Fruit fly (Drosophila melanogaster) whole organism, pupa: ENCODE data around the gene MED25.

Experiments used
- CG10348 ChIP-seq: fragments of 200-800 bp; sonication (Bioruptor generic); IDR thresholded peaks from 2 replicates; pipeline ENCODE4 v1.3.6; 2022; ENCODE audit warnings: missing biosample characterization, missing genetic modification characterization
- CG12605 ChIP-seq: fragments of 200-800 bp; sonication (Bioruptor generic); IDR thresholded peaks from 2 replicates; pipeline ENCODE4 v1.3.6; 2022; ENCODE audit warnings: missing biosample characterization, missing genetic modification characterization
- CG13204 ChIP-seq: fragments of 200-800 bp; sonication (Bioruptor generic); optimal IDR thresholded peaks from 2 replicates; lab custom pipeline; 2018; ENCODE audit warnings: missing biosample characterization, mild to moderate bottlenecking, missing genetic modification characterization, moderate library complexity
- CG14655 ChIP-seq: fragments of 200-800 bp; sonication (Bioruptor generic); optimal IDR thresholded peaks from 3 replicates; lab custom pipeline; 2017; ENCODE audit warnings: mild to moderate bottlenecking, missing biosample characterization, missing genetic modification reagents, missing genetic modification characterization
- CG15710 ChIP-seq: fragments of 200-800 bp; sonication (Bioruptor generic); optimal IDR thresholded peaks from 2 replicates; lab custom pipeline; 2018; ENCODE audit warnings: missing biosample characterization, mild to moderate bottlenecking, missing genetic modification characterization, moderate library complexity
- CG17806 ChIP-seq: fragments of 200-800 bp; sonication (Bioruptor generic); optimal IDR thresholded peaks from 2 replicates; lab custom pipeline; 2018; ENCODE audit warnings: missing biosample characterization, mild to moderate bottlenecking, missing genetic modification characterization, moderate library complexity
- CG32121 ChIP-seq: fragments of 200-800 bp; sonication (Bioruptor generic); IDR thresholded peaks from 2 replicates; pipeline ENCODE4 v1.3.6; 2022; ENCODE audit warnings: missing biosample characterization, missing genetic modification characterization
- CG34367 ChIP-seq: fragments of 200-800 bp; sonication (Bioruptor generic); optimal IDR thresholded peaks from 2 replicates; lab custom pipeline; 2018; ENCODE audit warnings: missing biosample characterization, mild to moderate bottlenecking, missing genetic modification characterization
- CG4496 ChIP-seq: fragments of 200-800 bp; sonication (Bioruptor generic); IDR thresholded peaks from 3 replicates; pipeline ENCODE4 v1.3.6; 2022; ENCODE audit warnings: missing biosample characterization, missing genetic modification characterization
- CG8159 ChIP-seq: fragments of 200-800 bp; sonication (Bioruptor generic); optimal IDR thresholded peaks from 3 replicates; lab custom pipeline; 2018; ENCODE audit warnings: missing biosample characterization, mild to moderate bottlenecking, missing genetic modification characterization, moderate library complexity
- CG8301 ChIP-seq: fragments of 200-800 bp; sonication (Bioruptor generic); optimal IDR thresholded peaks from 2 replicates; lab custom pipeline; 2018; ENCODE audit warnings: missing biosample characterization, mild to moderate bottlenecking, missing genetic modification characterization
- CG9948 ChIP-seq: fragments of 200-800 bp; sonication (Bioruptor generic); optimal IDR thresholded peaks from 2 replicates; lab custom pipeline; 2018; ENCODE audit warnings: missing biosample characterization, mild to moderate bottlenecking, missing genetic modification characterization, moderate library complexity
- D1 ChIP-seq: fragments of 200-800 bp; sonication (Bioruptor generic); optimal IDR thresholded peaks from 2 replicates; lab custom pipeline; 2018; ENCODE audit warnings: missing biosample characterization, mild to moderate bottlenecking, missing genetic modification characterization, moderate library complexity
- EcR ChIP-seq: fragments of 200-800 bp; sonication (Bioruptor generic); optimal IDR thresholded peaks from 3 replicates; lab custom pipeline; 2019; ENCODE audit warnings: missing biosample characterization, missing genetic modification characterization, mild to moderate bottlenecking, moderate library complexity, missing genetic modification reagents
- Ets98B ChIP-seq: fragments of 200-800 bp; sonication (Bioruptor generic); IDR thresholded peaks from 2 replicates; pipeline ENCODE4 v1.3.6; 2022; ENCODE audit warnings: missing biosample characterization, missing genetic modification characterization
- Pif1A ChIP-seq: fragments of 200-800 bp; sonication (Bioruptor generic); optimal IDR thresholded peaks from 3 replicates; lab custom pipeline; 2016; ENCODE audit warnings: missing biosample characterization, missing genetic modification characterization
- Pif1B ChIP-seq: fragments of 200-800 bp; sonication (Bioruptor generic); optimal IDR thresholded peaks from 3 replicates; lab custom pipeline; 2016; ENCODE audit warnings: missing biosample characterization, missing genetic modification characterization
- Snoo ChIP-seq: fragments of 200-800 bp; sonication (Bioruptor generic); optimal IDR thresholded peaks from 3 replicates; lab custom pipeline; 2017; ENCODE audit warnings: missing biosample characterization, mild to moderate bottlenecking, missing genetic modification characterization, inconsistent platforms
- fd96Ca ChIP-seq: fragments of 200-800 bp; sonication (Bioruptor generic); IDR thresholded peaks from 3 replicates; pipeline ENCODE4 v1.3.6; 2022; ENCODE audit warnings: missing biosample characterization, missing genetic modification characterization
- gl ChIP-seq: fragments of 200-800 bp; sonication (Bioruptor generic); optimal IDR thresholded peaks from 2 replicates; lab custom pipeline; 2018; ENCODE audit warnings: missing biosample characterization, mild to moderate bottlenecking, missing genetic modification characterization
- rn ChIP-seq: fragments of 200-800 bp; sonication (Bioruptor generic); IDR thresholded peaks from 2 replicates; pipeline ENCODE4 v1.3.6; 2022; ENCODE audit warnings: missing biosample characterization, missing genetic modification characterization

Gene MED25

dm6 chr3R:19996433-19996832 lies 12.3 kb upstream of the MED25 start:
- TF ChIP-seq CG8159 (peak; percentile 9), CG4496 (GFP tag; lab: Robert Waterston, UW) (peak; percentile 30; the same call in 1 of the 3 replicates), CG8301 (tag; lab: Kevin White, UChicago) (peak; percentile 60), Pif1A (GFP tag; lab: Kevin White, UChicago) (peak; percentile 33), CG10348 (no peak), Snoo (tag; lab: Kevin White, UChicago) (no peak), CG14655 (GFP tag; lab: Kevin White, UChicago) (peak; percentile 69), CG9948 (no peak), CG32121 (GFP tag; lab: Robert Waterston, UW) (peak; percentile 36; the same call in 1 of the 2 replicates)

DNA sequence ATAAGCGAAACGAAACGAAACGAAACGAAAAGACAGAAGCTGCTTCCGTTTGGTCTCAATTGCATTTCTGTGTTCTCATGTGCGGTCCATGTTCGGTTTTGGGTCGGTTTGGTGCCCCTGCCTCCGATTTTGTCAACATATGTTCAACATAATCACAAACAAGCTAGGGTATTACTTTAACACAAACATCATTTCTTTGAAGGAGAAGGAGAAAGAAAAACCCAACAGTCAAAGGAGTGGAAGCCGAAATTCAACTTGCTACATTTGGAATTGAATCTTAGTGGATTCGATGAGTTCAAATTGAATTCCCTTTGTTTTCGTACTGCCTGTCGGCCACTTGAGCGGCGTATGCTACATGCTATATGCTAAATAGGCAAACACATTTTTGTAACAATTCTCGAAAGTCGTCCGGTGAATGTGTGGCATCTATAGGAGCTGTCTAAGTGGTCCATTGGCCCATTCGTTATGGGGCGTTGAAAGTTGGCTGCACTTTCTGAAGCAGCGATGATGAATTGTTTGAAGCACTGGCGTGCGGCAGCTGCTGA lies 11.1 kb upstream of the MED25 start:
- TF ChIP-seq D1 (tag; lab: Kevin White, UChicago) (no peak), CG8159 (no peak), EcR (GFP tag; lab: Kevin White, UChicago) (no peak), CG17806 (tag; lab: Kevin White, UChicago) (no peak), Pif1A (GFP tag; lab: Kevin White, UChicago) (no peak), CG34367 (tag; lab: Kevin White, UChicago) (no peak), fd96Ca (GFP tag; lab: Robert Waterston, UW) (no peak), Ets98B (GFP tag; lab: Robert Waterston, UW) (no peak), CG32121 (GFP tag; lab: Robert Waterston, UW) (no peak), CG8301 (tag; lab: Kevin White, UChicago) (no peak), rn (GFP tag; lab: Robert Waterston, UW) (no peak), CG12605 (GFP tag; lab: Robert Waterston, UW) (no peak), CG9948 (no peak), CG13204 (no peak), CG15710 (no peak)

DNA sequence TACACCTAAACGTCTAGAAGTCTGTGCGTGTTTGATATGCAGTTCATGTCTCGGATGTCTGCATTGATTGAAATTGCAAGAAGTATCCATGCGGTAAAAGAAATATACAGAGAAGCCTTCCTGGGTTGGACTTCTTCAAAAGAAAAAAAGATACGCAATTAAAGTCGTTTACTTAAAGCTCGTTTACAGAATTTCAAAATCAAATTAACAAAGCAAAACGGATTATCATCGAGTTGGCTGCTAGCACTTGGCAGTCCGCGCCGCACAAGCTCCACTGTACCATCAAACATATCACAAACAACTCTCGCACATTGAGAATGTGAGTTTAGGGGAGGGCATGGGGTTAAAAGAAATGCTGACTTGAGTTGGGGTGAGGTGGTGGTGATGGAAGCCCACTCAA lies 10.3 kb upstream of the MED25 start:
- TF ChIP-seq CG13204 = peak; percentile 23
- TF ChIP-seq CG8159 = peak; percentile 63
- TF ChIP-seq CG8301 (tag; lab: Kevin White, UChicago) = peak; percentile 72
- peak; percentile 72 for TF ChIP-seq CG34367 (tag; lab: Kevin White, UChicago)
- TF ChIP-seq rn (GFP tag; lab: Robert Waterston, UW) = 0 out of 2 replicates have a peak, but pooled peaks have one; percentile 30
- TF ChIP-seq CG9948 = peak; percentile 66
- TF ChIP-seq Pif1B = peak; percentile 49
- no peak for TF ChIP-seq CG10348
- peak; percentile 54 for TF ChIP-seq CG12605 (GFP tag; lab: Robert Waterston, UW)
- TF ChIP-seq CG4496 (GFP tag; lab: Robert Waterston, UW) = peak; percentile 89
- TF ChIP-seq Pif1A (GFP tag; lab: Kevin White, UChicago) = peak; percentile 69
- peak; percentile 29 for TF ChIP-seq gl (tag; lab: Kevin White, UChicago)
- TF ChIP-seq D1 (tag; lab: Kevin White, UChicago) = no peak
- TF ChIP-seq CG14655 (GFP tag; lab: Kevin White, UChicago) = peak; percentile 80
- peak; percentile 69 for TF ChIP-seq CG15710
- peak; percentile 23 for TF ChIP-seq Snoo (tag; lab: Kevin White, UChicago)
- peak; percentile 71 for TF ChIP-seq Ets98B (GFP tag; lab: Robert Waterston, UW)
- peak; percentile 72 for TF ChIP-seq CG17806 (tag; lab: Kevin White, UChicago)
- TF ChIP-seq fd96Ca (GFP tag; lab: Robert Waterston, UW) = peak; percentile 83; the same call in 2 of the 3 replicates
- peak; percentile 47; the same call in 1 of the 2 replicates for TF ChIP-seq CG32121 (GFP tag; lab: Robert Waterston, UW)
- TF ChIP-seq EcR (GFP tag; lab: Kevin White, UChicago) = no peak

- TF ChIP-seq CG34367 (tag; lab: Kevin White, UChicago) (peak; percentile 78), gl (tag; lab: Kevin White, UChicago) (peak; percentile 26), CG9948 (peak; percentile 84), CG10348 (no peak), CG14655 (GFP tag; lab: Kevin White, UChicago) (peak; percentile 82), CG13204 (peak; percentile 26), fd96Ca (GFP tag; lab: Robert Waterston, UW) (no peak), Snoo (tag; lab: Kevin White, UChicago) (peak; percentile 68), CG15710 (peak; percentile 85), Ets98B (GFP tag; lab: Robert Waterston, UW) (peak; percentile 79), CG8159 (peak; percentile 85), CG32121 (GFP tag; lab: Robert Waterston, UW) (peak; percentile 87), Pif1A (GFP tag; lab: Kevin White, UChicago) (peak; percentile 63), CG8301 (tag; lab: Kevin White, UChicago) (peak; percentile 78), CG17806 (tag; lab: Kevin White, UChicago) (peak; percentile 83), D1 (tag; lab: Kevin White, UChicago) (peak; percentile 64), CG4496 (GFP tag; lab: Robert Waterston, UW) (peak; percentile 83), CG12605 (GFP tag; lab: Robert Waterston, UW) (peak; percentile 83), EcR (GFP tag; lab: Kevin White, UChicago) (no peak), Pif1B (peak; percentile 58), rn (GFP tag; lab: Robert Waterston, UW) (peak; percentile 44; the same call in 1 of the 2 replicates)
Observed at dm6 chr3R:19999474-19999873, 9.3 kb upstream of the MED25 start.

- no peak for TF ChIP-seq D1 (tag; lab: Kevin White, UChicago)
- peak; percentile 35 for TF ChIP-seq CG9948
- no peak for TF ChIP-seq fd96Ca (GFP tag; lab: Robert Waterston, UW)
- TF ChIP-seq CG12605 (GFP tag; lab: Robert Waterston, UW) = no peak
- no peak for TF ChIP-seq CG10348
- no peak for TF ChIP-seq CG13204
- TF ChIP-seq Pif1B = no peak
- no peak for TF ChIP-seq rn (GFP tag; lab: Robert Waterston, UW)
- peak; percentile 47 for TF ChIP-seq CG8159
- TF ChIP-seq CG32121 (GFP tag; lab: Robert Waterston, UW) = no peak
- TF ChIP-seq CG8301 (tag; lab: Kevin White, UChicago) = peak; percentile 7
- no peak for TF ChIP-seq EcR (GFP tag; lab: Kevin White, UChicago)
- TF ChIP-seq CG14655 (GFP tag; lab: Kevin White, UChicago) = peak; percentile 47
- TF ChIP-seq gl (tag; lab: Kevin White, UChicago) = no peak
- TF ChIP-seq Pif1A (GFP tag; lab: Kevin White, UChicago) = peak; percentile 29
- TF ChIP-seq Snoo (tag; lab: Kevin White, UChicago) = peak; percentile 40
- TF ChIP-seq CG4496 (GFP tag; lab: Robert Waterston, UW) = no peak
- TF ChIP-seq Ets98B (GFP tag; lab: Robert Waterston, UW) = no peak
- TF ChIP-seq CG15710 = peak; percentile 48
- TF ChIP-seq CG17806 (tag; lab: Kevin White, UChicago) = peak; percentile 2
- TF ChIP-seq CG34367 (tag; lab: Kevin White, UChicago) = no peak
Observed at dm6 chr3R:20001595-20001997, 7.2 kb upstream of the MED25 start.
